Worm (Caenorhabditis elegans) whole organism, L4/young adult: ENCODE results near the gene Y39A1A.2.

Source experiments
- W03F9.2 ChIP-seq: fragments of 150-350 bp; optimal IDR thresholded peaks from 2 replicates; lab custom pipeline; 2014; ENCODE audit warnings: missing biosample characterization, missing genetic modification characterization
- him-1 ChIP-seq: sonication (generic microtip); optimal IDR thresholded peaks from 2 replicates; lab custom pipeline; 2016; ENCODE audit warnings: missing genotype, missing genetic modification reagents, missing genetic modification characterization, missing compliant biosample characterization

ce11 chrIII:10646094-10646493, 42.7 kb upstream of the Y39A1A.2 start, which contains the start of gene orc-4:
- TF ChIP-seq him-1 (tag; lab: Kevin White, UChicago): no peak
- TF ChIP-seq W03F9.2 (tag; lab: Kevin White, UChicago): no peak
